Worm (Caenorhabditis elegans) whole organism, L3 larva: ENCODE measurements around the gene egas-2.

Experiments used
- R02D3.7 ChIP-seq: fragments of 150-350 bp; optimal IDR thresholded peaks from 2 replicates; lab custom pipeline; 2014; ENCODE audit warnings: missing biosample characterization, missing genetic modification characterization
- ZK546.5 ChIP-seq: sonication (generic microtip); optimal IDR thresholded peaks from 2 replicates; lab custom pipeline; 2017; ENCODE audit warnings: missing biosample characterization, missing genetic modification characterization
- ama-1 ChIP-seq: fragments of 150-350 bp; optimal IDR thresholded peaks from 2 replicates; lab custom pipeline; 2018
- ceh-28 ChIP-seq: fragments of 150-350 bp; optimal IDR thresholded peaks from 2 replicates; lab custom pipeline; 2014; ENCODE audit warnings: missing biosample characterization, missing genetic modification reagents, missing genetic modification characterization
- ceh-82 ChIP-seq: fragments of 150-350 bp; optimal IDR thresholded peaks from 2 replicates; lab custom pipeline; 2014; ENCODE audit warnings: missing biosample characterization, missing genetic modification characterization
- ceh-9 ChIP-seq: sonication (generic microtip); optimal IDR thresholded peaks from 2 replicates; lab custom pipeline; 2018; ENCODE audit warnings: missing biosample characterization, missing genetic modification characterization
- egl-27 ChIP-seq: sonication (generic microtip); optimal IDR thresholded peaks from 4 replicates; lab custom pipeline; 2017; ENCODE audit warnings: missing biosample characterization, missing genetic modification reagents, missing genetic modification characterization
- egl-5 ChIP-seq: fragments of 150-350 bp; optimal IDR thresholded peaks from 2 replicates; lab custom pipeline; 2017; ENCODE audit warnings: missing biosample characterization, missing genetic modification reagents, missing genetic modification characterization, inconsistent platforms
- elt-1 ChIP-seq: fragments of 150-350 bp; optimal IDR thresholded peaks from 2 replicates; lab custom pipeline; 2014; ENCODE audit warnings: missing biosample characterization, missing genetic modification characterization
- elt-3 ChIP-seq, 3 experiments: fragments of 150-350 bp in 1 of 3; sonication (generic microtip) in 2 of 3; optimal IDR thresholded peaks; 2 replicates in 2 of 3; 4 replicates in 1 of 3; lab custom pipeline; 2014 to 2017; ENCODE audit warnings: missing biosample characterization in 3 of 3, missing genetic modification characterization in 3 of 3
- eor-1 ChIP-seq, 2 experiments: fragments of 150-350 bp; optimal IDR thresholded peaks; 2 replicates each; lab custom pipeline; 2014 to 2018; ENCODE audit warnings: missing biosample characterization in 2 of 2, missing genetic modification characterization in 2 of 2
- fkh-10 ChIP-seq: sonication (generic microtip); optimal IDR thresholded peaks from 2 replicates; lab custom pipeline; 2017; ENCODE audit warnings: missing biosample characterization, missing genetic modification reagents, missing genetic modification characterization
- fkh-2 ChIP-seq: fragments of 150-350 bp; optimal IDR thresholded peaks from 2 replicates; lab custom pipeline; 2014; ENCODE audit warnings: missing biosample characterization, missing genetic modification reagents, missing genetic modification characterization
- fos-1 ChIP-seq: fragments of 150-350 bp; optimal IDR thresholded peaks from 2 replicates; lab custom pipeline; 2014; ENCODE audit warnings: missing biosample characterization, missing genetic modification characterization
- hmg-11 ChIP-seq: sonication (generic microtip); optimal IDR thresholded peaks from 2 replicates; lab custom pipeline; 2016; ENCODE audit warnings: missing genetic modification characterization, missing compliant biosample characterization
- jun-1 ChIP-seq: fragments of 150-350 bp; optimal IDR thresholded peaks from 2 replicates; lab custom pipeline; 2014; ENCODE audit warnings: missing biosample characterization, missing genetic modification reagents, missing genetic modification characterization
- lsy-12 ChIP-seq: sonication (generic microtip); optimal IDR thresholded peaks from 2 replicates; lab custom pipeline; 2016; ENCODE audit warnings: mild to moderate bottlenecking, missing genetic modification characterization, missing compliant biosample characterization
- mdl-1 ChIP-seq: fragments of 150-350 bp; optimal IDR thresholded peaks from 2 replicates; lab custom pipeline; 2014; ENCODE audit warnings: missing biosample characterization, missing genetic modification characterization
- mml-1 ChIP-seq: fragments of 150-350 bp; sonication (generic microtip); optimal IDR thresholded peaks from 3 replicates; lab custom pipeline; 2014; ENCODE audit warnings: missing biosample characterization, missing genetic modification characterization
- nfya-1 ChIP-seq: sonication (generic microtip); optimal IDR thresholded peaks from 2 replicates; lab custom pipeline; 2017; ENCODE audit warnings: missing genetic modification characterization, mild to moderate bottlenecking, missing compliant biosample characterization, antibody characterized with exemption, moderate library complexity; ENCODE audit not compliant: insufficient read depth
- nhr-11 ChIP-seq: fragments of 150-350 bp; optimal IDR thresholded peaks from 2 replicates; lab custom pipeline; 2014; ENCODE audit warnings: missing biosample characterization, missing genetic modification characterization
- nhr-12 ChIP-seq: fragments of 150-350 bp; optimal IDR thresholded peaks from 2 replicates; lab custom pipeline; 2014; ENCODE audit warnings: missing biosample characterization, missing genetic modification characterization
- nhr-25 ChIP-seq: sonication (generic microtip); optimal IDR thresholded peaks from 2 replicates; lab custom pipeline; 2017; ENCODE audit warnings: missing biosample characterization, missing genetic modification characterization
- nhr-28 ChIP-seq: fragments of 150-350 bp; optimal IDR thresholded peaks from 2 replicates; lab custom pipeline; 2014; ENCODE audit warnings: missing biosample characterization, missing genetic modification characterization
- nhr-43 ChIP-seq: sonication (generic microtip); optimal IDR thresholded peaks from 2 replicates; lab custom pipeline; 2016; ENCODE audit warnings: mild to moderate bottlenecking, missing genetic modification characterization, missing compliant biosample characterization; ENCODE audit not compliant: poor library complexity, severe bottlenecking
- nhr-67 ChIP-seq: fragments of 150-350 bp; optimal IDR thresholded peaks from 2 replicates; lab custom pipeline; 2014; ENCODE audit warnings: missing biosample characterization, missing genetic modification characterization
- nhr-76 ChIP-seq: fragments of 150-350 bp; sonication (generic microtip); optimal IDR thresholded peaks from 5 replicates; lab custom pipeline; 2014; ENCODE audit warnings: missing biosample characterization, missing genetic modification characterization
- nhr-77 ChIP-seq: fragments of 150-350 bp; optimal IDR thresholded peaks from 2 replicates; lab custom pipeline; 2014; ENCODE audit warnings: missing biosample characterization, missing genetic modification characterization
- sea-2 ChIP-seq: fragments of 150-350 bp; sonication (generic microtip); optimal IDR thresholded peaks from 4 replicates; lab custom pipeline; 2014; ENCODE audit warnings: missing biosample characterization, missing genetic modification reagents, missing genetic modification characterization
- skn-1 ChIP-seq: fragments of 150-350 bp; optimal IDR thresholded peaks from 2 replicates; lab custom pipeline; 2014; ENCODE audit warnings: missing biosample characterization, missing genetic modification characterization
- snpc-4 ChIP-seq: fragments of 150-350 bp; optimal IDR thresholded peaks from 2 replicates; lab custom pipeline; 2014; ENCODE audit warnings: missing biosample characterization, missing genetic modification characterization
- tbx-2 ChIP-seq: sonication (generic microtip); optimal IDR thresholded peaks from 2 replicates; lab custom pipeline; 2016; ENCODE audit warnings: mild to moderate bottlenecking, missing genetic modification characterization, missing compliant biosample characterization
- unc-39 ChIP-seq: sonication (generic microtip); optimal IDR thresholded peaks from 4 replicates; lab custom pipeline; 2017; ENCODE audit warnings: missing biosample characterization, missing genetic modification characterization
- unc-62 ChIP-seq: fragments of 150-350 bp; sonication (generic microtip); optimal IDR thresholded peaks from 4 replicates; lab custom pipeline; 2014; ENCODE audit warnings: missing biosample characterization, missing genetic modification reagents, missing genetic modification characterization
- zag-1 ChIP-seq: fragments of 150-350 bp; optimal IDR thresholded peaks from 2 replicates; lab custom pipeline; 2014; ENCODE audit warnings: missing biosample characterization, missing genetic modification characterization
- ztf-11 ChIP-seq: fragments of 150-350 bp; optimal IDR thresholded peaks from 2 replicates; lab custom pipeline; 2014; ENCODE audit warnings: missing biosample characterization, missing genetic modification characterization
- ztf-4 ChIP-seq: fragments of 150-350 bp; optimal IDR thresholded peaks from 2 replicates; lab custom pipeline; 2014; ENCODE audit warnings: missing biosample characterization, missing genetic modification characterization

egas-2 gene

DNA sequence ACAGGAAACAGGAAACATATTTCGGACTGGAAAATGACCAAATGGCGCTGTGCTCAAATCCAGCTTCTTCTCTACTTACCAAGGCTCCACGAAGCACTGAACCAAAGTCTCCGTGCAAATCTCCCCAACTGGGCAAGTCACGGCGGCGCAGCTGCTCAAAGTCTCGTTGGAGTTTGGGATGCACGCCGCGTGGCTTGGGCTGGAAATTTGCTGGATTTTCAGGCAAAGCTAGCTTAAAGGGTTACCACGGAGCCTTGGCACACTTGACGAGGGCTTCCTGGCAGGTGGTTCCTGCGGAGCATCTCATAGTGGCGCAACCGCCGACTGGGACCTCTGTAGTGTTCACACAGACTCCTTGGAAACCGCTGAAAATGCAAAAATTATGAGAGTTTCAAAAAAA lies 8.8 kb downstream of the egas-2 start:
- no peak for TF ChIP-seq nhr-77 (tag; lab: Kevin White, UChicago)
- TF ChIP-seq elt-1 (tag; lab: Kevin White, UChicago) = no peak
- no peak for TF ChIP-seq nhr-28
- TF ChIP-seq ztf-4 (tag; lab: Kevin White, UChicago) = no peak
- TF ChIP-seq ceh-9 (tag; lab: Kevin White, UChicago) = no peak
- no peak for TF ChIP-seq lsy-12
- no peak for TF ChIP-seq nhr-12 (tag; lab: Kevin White, UChicago)
- no peak for TF ChIP-seq fkh-10
- no peak for TF ChIP-seq tbx-2
- TF ChIP-seq jun-1 (tag; lab: Kevin White, UChicago) = no peak
- no peak for TF ChIP-seq egl-27 (tag; lab: Kevin White, UChicago)
- no peak for TF ChIP-seq mdl-1
- no peak for TF ChIP-seq snpc-4
- TF ChIP-seq fos-1 (tag; lab: Kevin White, UChicago) = no peak
- TF ChIP-seq elt-3 (tag; optimal IDR thresholded peaks at IDR 0.05; lab: Kevin White, UChicago) = no peak
- TF ChIP-seq unc-62 (GFP tag; lab: Kevin White, UChicago) = no peak

- TF ChIP-seq fos-1 (tag; lab: Kevin White, UChicago) (no peak), nhr-43 (tag; lab: Kevin White, UChicago) (no peak), ztf-11 (no peak), nfya-1 (tag; lab: Kevin White, UChicago) (no peak), nhr-11 (tag; lab: Kevin White, UChicago) (no peak), unc-39 (tag; lab: Kevin White, UChicago) (no peak), nhr-25 (no peak), eor-1 (tag; optimal IDR thresholded peaks at IDR 0.05; lab: Kevin White, UChicago) (no peak), lsy-12 (no peak), egl-5 (no peak), ZK546.5 (no peak), nhr-76 (tag; lab: Kevin White, UChicago) (no peak), zag-1 (no peak), hmg-11 (tag; lab: Kevin White, UChicago) (no peak), nhr-67 (tag; lab: Kevin White, UChicago) (no peak), nhr-28 (no peak), ceh-28 (tag; lab: Kevin White, UChicago) (no peak)
These were observed 12.2 kb downstream of the egas-2 start for ce11 chrV:18662333-18662732.

- TF ChIP-seq nhr-25 (no peak), ceh-28 (tag; lab: Kevin White, UChicago) (no peak), ztf-11 (no peak), egl-5 (no peak), mdl-1 (no peak), ceh-82 (no peak), mml-1 (tag; lab: Kevin White, UChicago) (no peak), nhr-28 (no peak)
These were observed 13.9 kb downstream of the egas-2 start, which contains the start of gene Y69H2.3 for ce11 chrV:18664026-18664425. Gene Y69H2.3, minus strand, starts transcription at chrV:18664126.

ce11 chrV:18667179-18667578 lies 17.0 kb downstream of the egas-2 start:
- no peak for TF ChIP-seq tbx-2
- no peak for TF ChIP-seq nhr-28
- TF ChIP-seq nhr-12 (tag; lab: Kevin White, UChicago) = no peak
- no peak for TF ChIP-seq egl-27 (tag; lab: Kevin White, UChicago)
- no peak for TF ChIP-seq fkh-2 (tag; lab: Kevin White, UChicago)
- TF ChIP-seq nhr-67 (tag; lab: Kevin White, UChicago) = no peak
- no peak for TF ChIP-seq R02D3.7
- no peak for TF ChIP-seq ama-1 (lab: Kevin White, UChicago)
- TF ChIP-seq sea-2 = no peak
- no peak for TF ChIP-seq skn-1 (tag; lab: Kevin White, UChicago)
- TF ChIP-seq, all 47 proteins: peak for 0

DNA sequence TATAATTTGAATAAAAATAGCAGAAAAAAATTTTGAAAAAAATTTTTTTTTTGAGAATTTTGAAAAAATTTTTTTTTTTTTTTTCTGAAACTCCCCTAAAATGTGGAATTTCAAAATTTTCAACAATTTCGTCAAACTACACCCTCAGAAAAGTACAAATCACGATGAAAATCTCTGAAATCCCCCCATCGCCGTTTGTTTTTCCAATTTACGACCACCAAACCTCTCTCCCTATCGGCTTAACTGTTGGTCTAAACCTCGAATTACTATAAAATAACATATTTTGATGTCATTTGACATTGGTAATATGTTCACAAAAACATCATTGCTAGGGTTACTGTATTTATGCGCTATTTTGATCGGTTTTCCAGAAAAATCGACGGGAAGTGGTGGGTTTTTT lies 19.9 kb downstream of the egas-2 start, which contains the start of gene Y69H2.10:
Y69H2.10 (plus strand) TSS at position 301 of the 400 bp plus-strand sequence.
- TF ChIP-seq zag-1 (no peak), fos-1 (tag; lab: Kevin White, UChicago) (no peak), nfya-1 (tag; lab: Kevin White, UChicago) (no peak), nhr-28 (no peak), ama-1 (lab: Kevin White, UChicago) (no peak), nhr-12 (tag; lab: Kevin White, UChicago) (no peak), tbx-2 (no peak)
- TF ChIP-seq, all 47 proteins: peak for 0
